Fruit fly (Drosophila melanogaster) whole organism, embryonic: Measurements from ENCODE around the gene CG13390.
A peak's percentile ranks its signal among the peaks of the same experiment; 100 is the strongest.

Experiments used
- ATbp ChIP-seq: fragments of 200-800 bp; sonication (Bioruptor generic); optimal IDR thresholded peaks from 2 replicates; lab custom pipeline; 2017; ENCODE audit warnings: missing biosample characterization, mild to moderate bottlenecking, missing genetic modification characterization, missing genetic modification reagents
- Blimp-1 ChIP-seq: fragments of 200-800 bp; sonication (Bioruptor generic); optimal IDR thresholded peaks from 3 replicates; lab custom pipeline; 2018; ENCODE audit warnings: missing biosample characterization, missing genetic modification characterization, mild to moderate bottlenecking, moderate library complexity, missing genetic modification reagents
- CG10209 ChIP-seq: fragments of 200-800 bp; sonication (Bioruptor generic); optimal IDR thresholded peaks from 3 replicates; lab custom pipeline; 2017; ENCODE audit warnings: missing biosample characterization, mild to moderate bottlenecking, missing genetic modification characterization, missing genetic modification reagents
- CG12155 ChIP-seq: fragments of 200-800 bp; sonication (Bioruptor generic); optimal IDR thresholded peaks from 3 replicates; lab custom pipeline; 2016; ENCODE audit warnings: missing biosample characterization, missing genetic modification characterization
- CG13123 ChIP-seq: fragments of 200-800 bp; sonication (Bioruptor generic); optimal IDR thresholded peaks from 2 replicates; lab custom pipeline; 2016; ENCODE audit warnings: missing biosample characterization, missing genetic modification characterization
- CG13424 ChIP-seq: fragments of 200-800 bp; sonication (Bioruptor generic); optimal IDR thresholded peaks from 2 replicates; lab custom pipeline; 2019; ENCODE audit warnings: missing biosample characterization, mild to moderate bottlenecking, missing genetic modification characterization, moderate library complexity
- CG14710 ChIP-seq: fragments of 200-800 bp; sonication (Bioruptor generic); optimal IDR thresholded peaks from 3 replicates; lab custom pipeline; 2019; ENCODE audit warnings: missing biosample characterization, mild to moderate bottlenecking, missing genetic modification characterization, moderate library complexity
- CG15601 ChIP-seq: fragments of 200-800 bp; sonication (Bioruptor generic); optimal IDR thresholded peaks from 3 replicates; lab custom pipeline; 2019; ENCODE audit warnings: missing biosample characterization, mild to moderate bottlenecking, missing genetic modification characterization, moderate library complexity
- CG1602 ChIP-seq: fragments of 200-800 bp; sonication (Bioruptor generic); optimal IDR thresholded peaks from 3 replicates; lab custom pipeline; 2016; ENCODE audit warnings: missing biosample characterization, missing genetic modification characterization
- CG18262 ChIP-seq: fragments of 200-800 bp; optimal IDR thresholded peaks from 3 replicates; lab custom pipeline; 2019; ENCODE audit warnings: missing biosample characterization, mild to moderate bottlenecking, missing genetic modification characterization, moderate library complexity
- CG2116 ChIP-seq: fragments of 200-800 bp; sonication (Bioruptor generic); optimal IDR thresholded peaks from 3 replicates; lab custom pipeline; 2018; ENCODE audit warnings: missing biosample characterization, mild to moderate bottlenecking, missing genetic modification characterization
- CG2875 ChIP-seq: fragments of 200-800 bp; sonication (Bioruptor generic); optimal IDR thresholded peaks from 2 replicates; lab custom pipeline; 2017; ENCODE audit warnings: missing biosample characterization, mild to moderate bottlenecking, missing genetic modification characterization, missing genetic modification reagents
- CG30431 ChIP-seq: fragments of 200-800 bp; sonication (Bioruptor generic); optimal IDR thresholded peaks from 2 replicates; lab custom pipeline; 2017; ENCODE audit warnings: missing biosample characterization, missing genetic modification characterization
- CG33213 ChIP-seq: fragments of 200-800 bp; sonication (Bioruptor generic); optimal IDR thresholded peaks from 3 replicates; lab custom pipeline; 2016; ENCODE audit warnings: missing biosample characterization, missing genetic modification characterization
- CG5245 ChIP-seq: fragments of 200-800 bp; sonication (Bioruptor generic); optimal IDR thresholded peaks from 3 replicates; lab custom pipeline; 2016; ENCODE audit warnings: missing biosample characterization, missing genetic modification characterization
- CG7556 ChIP-seq: fragments of 200-800 bp; sonication (Bioruptor generic); optimal IDR thresholded peaks from 2 replicates; lab custom pipeline; 2017; ENCODE audit warnings: missing biosample characterization, mild to moderate bottlenecking, missing genetic modification characterization
- CG8281 ChIP-seq: fragments of 200-800 bp; sonication (Bioruptor generic); optimal IDR thresholded peaks from 2 replicates; lab custom pipeline; 2018; ENCODE audit warnings: missing biosample characterization, mild to moderate bottlenecking, missing genetic modification characterization, moderate library complexity
- CG8765 ChIP-seq: fragments of 200-800 bp; sonication (Bioruptor generic); IDR thresholded peaks from 2 replicates; pipeline ENCODE4 v1.3.6; 2022; ENCODE audit warnings: missing biosample characterization, missing genetic modification characterization
- Camta ChIP-seq: fragments of 200-800 bp; sonication (Bioruptor generic); optimal IDR thresholded peaks from 2 replicates; lab custom pipeline; 2016; ENCODE audit warnings: missing biosample characterization, missing genetic modification characterization
- D ChIP-seq, 2 experiments: fragments of 200-800 bp in 1 of 2; fragments of >200 bp in 1 of 2; sonication (Bioruptor generic) in 1 of 2; optimal IDR thresholded peaks; 2 replicates in 1 of 2; 3 replicates in 1 of 2; lab custom pipeline; 2017; ENCODE audit warnings: mild to moderate bottlenecking in 1 of 2, missing biosample characterization in 1 of 2, missing genetic modification characterization in 1 of 2, missing genetic modification reagents in 1 of 2
- D19A ChIP-seq: fragments of 200-800 bp; optimal IDR thresholded peaks from 3 replicates; lab custom pipeline; 2019; ENCODE audit warnings: missing biosample characterization, mild to moderate bottlenecking, missing genetic modification characterization, moderate library complexity
- Fer1 ChIP-seq: fragments of 200-800 bp; sonication (Bioruptor generic); optimal IDR thresholded peaks from 2 replicates; lab custom pipeline; 2017; ENCODE audit warnings: missing biosample characterization, mild to moderate bottlenecking, missing genetic modification characterization
- MBD-R2 ChIP-seq: fragments of 200-800 bp; sonication (Bioruptor generic); IDR thresholded peaks from 2 replicates; pipeline ENCODE4 v1.3.6; 2022; ENCODE audit warnings: missing biosample characterization, missing genetic modification characterization
- MESR4 ChIP-seq: fragments of 200-800 bp; sonication (Bioruptor generic); optimal IDR thresholded peaks from 2 replicates; lab custom pipeline; 2018; ENCODE audit warnings: missing biosample characterization, mild to moderate bottlenecking, missing genetic modification characterization, moderate library complexity
- Mes4 ChIP-seq: fragments of 200-800 bp; sonication (Bioruptor generic); optimal IDR thresholded peaks from 2 replicates; lab custom pipeline; 2016; ENCODE audit warnings: missing biosample characterization, missing genetic modification characterization
- PHDP ChIP-seq: fragments of 200-800 bp; sonication (Bioruptor generic); optimal IDR thresholded peaks from 3 replicates; lab custom pipeline; 2018; ENCODE audit warnings: missing biosample characterization, mild to moderate bottlenecking, missing genetic modification characterization, moderate library complexity
- Sox100B ChIP-seq: fragments of 200-800 bp; sonication (Bioruptor generic); optimal IDR thresholded peaks from 3 replicates; lab custom pipeline; 2018; ENCODE audit warnings: missing biosample characterization, mild to moderate bottlenecking, missing genetic modification characterization
- Spps ChIP-seq: fragments of 200-800 bp; sonication (Bioruptor generic); optimal IDR thresholded peaks from 2 replicates; lab custom pipeline; 2018; ENCODE audit warnings: missing biosample characterization, mild to moderate bottlenecking, missing genetic modification characterization
- Sry-β ChIP-seq: fragments of 200-800 bp; sonication (Bioruptor generic); optimal IDR thresholded peaks from 2 replicates; lab custom pipeline; 2018; ENCODE audit warnings: missing biosample characterization, mild to moderate bottlenecking, missing genetic modification characterization, moderate library complexity
- Tbp ChIP-seq: fragments of >200 bp; optimal IDR thresholded peaks from 2 replicates; lab custom pipeline; 2018; ENCODE audit warnings: missing biosample characterization, missing genetic modification characterization
- Trl ChIP-seq, 3 experiments: fragments of >200 bp in 2 of 3; fragments of 200-800 bp in 1 of 3; sonication (Bioruptor generic) in 1 of 3; optimal IDR thresholded peaks; 2 replicates in 1 of 3; 3 replicates in 2 of 3; lab custom pipeline; 2016 to 2017; ENCODE audit warnings: missing biosample characterization in 1 of 3, missing genetic modification characterization in 1 of 3
- bsh ChIP-seq, 2 experiments: fragments of 200-800 bp; sonication (Bioruptor generic); optimal IDR thresholded peaks; 2 replicates each; lab custom pipeline; 2017 to 2018; ENCODE audit warnings: mild to moderate bottlenecking in 2 of 2, missing biosample characterization in 2 of 2, missing genetic modification characterization in 2 of 2, moderate library complexity in 1 of 2
- crp ChIP-seq, 2 experiments: fragments of 200-800 bp; sonication (Bioruptor generic); optimal IDR thresholded peaks; 2 replicates in 1 of 2; 3 replicates in 1 of 2; lab custom pipeline; 2017; ENCODE audit warnings: missing biosample characterization in 2 of 2, missing genetic modification characterization in 2 of 2, mild to moderate bottlenecking in 1 of 2, moderate library complexity in 1 of 2
- dmrt11E ChIP-seq: fragments of 200-800 bp; sonication (Bioruptor generic); optimal IDR thresholded peaks from 3 replicates; lab custom pipeline; 2018; ENCODE audit warnings: missing biosample characterization, mild to moderate bottlenecking, missing genetic modification characterization, moderate library complexity
- eve ChIP-seq, 2 experiments: fragments of >200 bp; optimal IDR thresholded peaks; 2 replicates each; lab custom pipeline; 2017; ENCODE audit warnings: missing biosample characterization in 2 of 2, missing genetic modification characterization in 2 of 2
- gem ChIP-seq: fragments of 200-800 bp; sonication (Bioruptor generic); optimal IDR thresholded peaks from 2 replicates; lab custom pipeline; 2019; ENCODE audit warnings: missing biosample characterization, mild to moderate bottlenecking, missing genetic modification characterization, moderate library complexity
- grau ChIP-seq: fragments of 200-800 bp; optimal IDR thresholded peaks from 3 replicates; lab custom pipeline; 2019; ENCODE audit warnings: missing biosample characterization, mild to moderate bottlenecking, missing genetic modification characterization, moderate library complexity
- lola ChIP-seq, 3 experiments: fragments of >200 bp in 2 of 3; fragments of 200-800 bp in 1 of 3; sonication (Bioruptor generic) in 1 of 3; optimal IDR thresholded peaks; 2 replicates each; lab custom pipeline; 2017 to 2019; ENCODE audit warnings: missing biosample characterization in 3 of 3, missing genetic modification characterization in 3 of 3, mild to moderate bottlenecking in 1 of 3, moderate library complexity in 1 of 3
- lov ChIP-seq, 2 experiments: fragments of 200-800 bp in 1 of 2; fragments of >200 bp in 1 of 2; sonication (Bioruptor generic) in 1 of 2; IDR thresholded peaks in 1 of 2; optimal IDR thresholded peaks in 1 of 2; 2 replicates in 1 of 2; 3 replicates in 1 of 2; pipeline versions ENCODE4 v1.3.6 to Lab custom; 2017 to 2022; ENCODE audit warnings: missing biosample characterization in 1 of 2, missing genetic modification characterization in 1 of 2
- nerfin-1 ChIP-seq: fragments of 200-800 bp; sonication (Bioruptor generic); optimal IDR thresholded peaks from 3 replicates; lab custom pipeline; 2019; ENCODE audit warnings: missing biosample characterization, mild to moderate bottlenecking, missing genetic modification characterization, moderate library complexity
- oc ChIP-seq: fragments of 200-800 bp; sonication (Bioruptor generic); optimal IDR thresholded peaks from 2 replicates; lab custom pipeline; 2018; ENCODE audit warnings: missing biosample characterization, mild to moderate bottlenecking, missing genetic modification characterization, moderate library complexity
- pros ChIP-seq: fragments of 200-800 bp; sonication (Bioruptor generic); optimal IDR thresholded peaks from 3 replicates; lab custom pipeline; 2019; ENCODE audit warnings: missing biosample characterization, mild to moderate bottlenecking, missing genetic modification characterization, moderate library complexity
- sens ChIP-seq: fragments of 200-800 bp; sonication (Bioruptor generic); peaks from one replicate; lab custom pipeline; 2016; ENCODE audit warnings: missing biosample characterization, missing genetic modification characterization
- stc ChIP-seq: fragments of 200-800 bp; sonication (Bioruptor generic); IDR thresholded peaks from 2 replicates; pipeline ENCODE4 v1.3.6; 2022; ENCODE audit warnings: missing biosample characterization, missing genetic modification characterization
- sug ChIP-seq: fragments of 200-800 bp; optimal IDR thresholded peaks from 2 replicates; lab custom pipeline; 2019; ENCODE audit warnings: missing biosample characterization, mild to moderate bottlenecking, missing genetic modification characterization, moderate library complexity
- tap ChIP-seq: fragments of 200-800 bp; optimal IDR thresholded peaks from 3 replicates; lab custom pipeline; 2019; ENCODE audit warnings: missing biosample characterization, mild to moderate bottlenecking, missing genetic modification characterization, moderate library complexity
- wdn ChIP-seq: fragments of 200-800 bp; sonication (Bioruptor generic); IDR thresholded peaks from 2 replicates; pipeline ENCODE4 v1.3.6; 2022; ENCODE audit warnings: missing biosample characterization, missing genetic modification characterization

Gene CG13390

dm6 chr2L:8423460-8424089 is 47.0 kb upstream of the CG13390 start:
- TF ChIP-seq D19A (tag; lab: Kevin White, UChicago): peak; percentile 40
- TF ChIP-seq oc (tag; lab: Kevin White, UChicago): no peak
- TF ChIP-seq bsh (GFP tag; optimal IDR thresholded peaks at IDR 0.05; lab: Kevin White, UChicago): peak in 1 of 2 experiments; percentile 50
- no peak for TF ChIP-seq pros (GFP tag; lab: Kevin White, UChicago)
- peak; percentile 21 for TF ChIP-seq Sox100B (GFP tag; lab: Kevin White, UChicago)
- TF ChIP-seq MBD-R2 (GFP tag; lab: Robert Waterston, UW): no peak
- no peak for TF ChIP-seq CG5245
- TF ChIP-seq eve (GFP tag; optimal IDR thresholded peaks at IDR 0.05; lab: Kevin White, UChicago): peak in 1 of 2 experiments; percentile 67
- TF ChIP-seq CG10209 (GFP tag; lab: Kevin White, UChicago): no peak
- TF ChIP-seq gem (tag; lab: Kevin White, UChicago): peak; percentile 36
- peak; percentile 9 for TF ChIP-seq Mes4 (GFP tag; lab: Kevin White, UChicago)
- TF ChIP-seq lov (optimal IDR thresholded peaks at IDR 0.05; lab: Kevin White, UChicago): no peak
- no peak for TF ChIP-seq lov (GFP tag; IDR thresholded peaks at IDR 0.05; lab: Robert Waterston, UW)
- TF ChIP-seq tap (tag; lab: Kevin White, UChicago): peak; percentile 5
- peak; percentile 39 for TF ChIP-seq CG14710 (tag; lab: Kevin White, UChicago)
- peak; percentile 23 for TF ChIP-seq Blimp-1 (GFP tag; lab: Kevin White, UChicago)
- TF ChIP-seq CG18262 (tag; lab: Kevin White, UChicago): peak; percentile 42
- TF ChIP-seq CG2116 (GFP tag; lab: Kevin White, UChicago): peak; percentile 8
- TF ChIP-seq Tbp (GFP tag; lab: Kevin White, UChicago): no peak
- TF ChIP-seq Spps (tag; lab: Kevin White, UChicago): peak; percentile 29
- TF ChIP-seq CG2875 (GFP tag; lab: Kevin White, UChicago): peak; percentile 53
- TF ChIP-seq CG33213 (GFP tag; lab: Kevin White, UChicago): peak; percentile 1
- TF ChIP-seq PHDP (tag; lab: Kevin White, UChicago): peak; percentile 26
- TF ChIP-seq CG12155: no peak
- TF ChIP-seq stc: no peak
- TF ChIP-seq CG13424 (tag; lab: Kevin White, UChicago): peak; percentile 14
- no peak for TF ChIP-seq sug
- TF ChIP-seq CG7556: peak; percentile 6
- no peak for TF ChIP-seq Fer1 (GFP tag; lab: Kevin White, UChicago)
- TF ChIP-seq CG8281 (tag; lab: Kevin White, UChicago): peak; percentile 22
- TF ChIP-seq D (optimal IDR thresholded peaks at IDR 0.05; lab: Kevin White, UChicago): peak; percentile 43
- no peak for TF ChIP-seq D (GFP tag; optimal IDR thresholded peaks at IDR 0.05; lab: Kevin White, UChicago)
- no peak for TF ChIP-seq CG13123 (GFP tag; lab: Kevin White, UChicago)
- TF ChIP-seq ATbp (GFP tag; lab: Kevin White, UChicago): peak; percentile 71
- TF ChIP-seq CG1602 (GFP tag; lab: Kevin White, UChicago): peak; percentile 33
- no peak for TF ChIP-seq MESR4 (GFP tag; lab: Kevin White, UChicago)
- no peak for TF ChIP-seq CG8765 (GFP tag; lab: Robert Waterston, UW)
- TF ChIP-seq Sry-β (GFP tag; lab: Kevin White, UChicago): peak; percentile 92
- TF ChIP-seq lola (GFP tag; optimal IDR thresholded peaks at IDR 0.05; lab: Kevin White, UChicago): peak in 1 of 3 experiments; percentile 38
- no peak for TF ChIP-seq Trl (optimal IDR thresholded peaks at IDR 0.05; lab: Kevin White, UChicago)
- TF ChIP-seq Trl (GFP tag; optimal IDR thresholded peaks at IDR 0.05; lab: Kevin White, UChicago): no peak
- peak; percentile 84 for TF ChIP-seq sens (GFP tag; lab: Kevin White, UChicago)
- no peak for TF ChIP-seq crp (GFP tag; optimal IDR thresholded peaks at IDR 0.05; lab: Kevin White, UChicago)
- TF ChIP-seq dmrt11E (tag; lab: Kevin White, UChicago): peak; percentile 31
- TF ChIP-seq Camta (GFP tag; lab: Kevin White, UChicago): peak; percentile 28
- TF ChIP-seq grau (tag; lab: Kevin White, UChicago): no peak
- TF ChIP-seq CG30431 (GFP tag; lab: Kevin White, UChicago): no peak
- peak; percentile 24 for TF ChIP-seq nerfin-1 (tag; lab: Kevin White, UChicago)
- 0 out of 2 replicates have a peak, but pooled peaks have one; percentile 12 for TF ChIP-seq wdn (GFP tag; lab: Robert Waterston, UW)
- TF ChIP-seq CG15601: peak; percentile 25
